Worm (Caenorhabditis elegans) whole organism, young adult: ENCODE measurements around the gene acly-1.

Experiments
- B0261.1 ChIP-seq: sonication (generic microtip); optimal IDR thresholded peaks from 2 replicates; lab custom pipeline; 2016; ENCODE audit warnings: mild to moderate bottlenecking, missing genetic modification characterization, moderate library complexity, missing compliant biosample characterization
- C17E4.6 ChIP-seq: fragments of 200-800 bp; sonication (Bioruptor generic); IDR thresholded peaks from 2 replicates; pipeline ENCODE4 v1.3.6; 2022; ENCODE audit warnings: missing genetic modification reagents, missing genetic modification characterization, missing compliant biosample characterization
- F22D6.2 ChIP-seq: sonication (generic microtip); optimal IDR thresholded peaks from 2 replicates; lab custom pipeline; 2016; ENCODE audit warnings: mild to moderate bottlenecking, missing genetic modification characterization, missing compliant biosample characterization
- F23B12.7 ChIP-seq: sonication (generic microtip); optimal IDR thresholded peaks from 2 replicates; lab custom pipeline; 2017; ENCODE audit warnings: missing genetic modification characterization, mild to moderate bottlenecking, missing compliant biosample characterization, antibody characterized with exemption, moderate library complexity; ENCODE audit not compliant: insufficient read depth
- F49E8.2 ChIP-seq: sonication (generic microtip); optimal IDR thresholded peaks from 3 replicates; lab custom pipeline; 2017; ENCODE audit warnings: missing genetic modification characterization, mild to moderate bottlenecking, missing compliant biosample characterization, antibody characterized with exemption, moderate library complexity; ENCODE audit not compliant: insufficient read depth
- T07F8.4 ChIP-seq: sonication (generic microtip); optimal IDR thresholded peaks from 2 replicates; lab custom pipeline; 2016; ENCODE audit warnings: mild to moderate bottlenecking, missing genetic modification characterization, moderate library complexity, missing compliant biosample characterization
- Y53G8AR.9 ChIP-seq: fragments of 200-800 bp; sonication (Bioruptor generic); conservative IDR thresholded peaks from 2 replicates; pipeline ENCODE4 v1.3.6; 2022; ENCODE audit warnings: missing genetic modification reagents, missing genetic modification characterization, missing compliant biosample characterization
- aptf-2 ChIP-seq: fragments of 200-800 bp; sonication (Bioruptor generic); conservative IDR thresholded peaks from 2 replicates; pipeline ENCODE4 v1.3.6; 2022; ENCODE audit warnings: missing genetic modification reagents, missing genetic modification characterization, missing compliant biosample characterization
- attf-6 ChIP-seq: fragments of 200-800 bp; sonication (Bioruptor generic); IDR thresholded peaks from 2 replicates; pipeline ENCODE4 v1.3.6; 2022; ENCODE audit warnings: missing genetic modification reagents, missing genetic modification characterization, missing compliant biosample characterization
- bed-1 ChIP-seq: fragments of 200-800 bp; sonication (Bioruptor generic); IDR thresholded peaks from 2 replicates; pipeline ENCODE4 v1.3.6; 2022; ENCODE audit warnings: missing genetic modification reagents, missing genetic modification characterization, missing compliant biosample characterization
- ccch-3 ChIP-seq: fragments of 200-800 bp; sonication (Bioruptor generic); optimal IDR thresholded peaks from 2 replicates; lab custom pipeline; 2018; ENCODE audit warnings: mild to moderate bottlenecking, missing genetic modification characterization, missing compliant biosample characterization
- cebp-1 ChIP-seq, 2 experiments: fragments of 200-800 bp in 1 of 2; sonication (Bioruptor generic) in 1 of 2; sonication (generic microtip) in 1 of 2; IDR thresholded peaks in 1 of 2; optimal IDR thresholded peaks in 1 of 2; 2 replicates each; pipeline versions ENCODE4 v1.3.6 to Lab custom; 2017 to 2022; ENCODE audit warnings: missing compliant biosample characterization in 2 of 2, missing genetic modification characterization in 2 of 2, mild to moderate bottlenecking in 1 of 2, missing genetic modification reagents in 1 of 2, moderate library complexity in 1 of 2
- ceh-58 ChIP-seq: fragments of 200-800 bp; sonication (Bioruptor generic); IDR thresholded peaks from 2 replicates; pipeline ENCODE4 v1.3.6; 2022; ENCODE audit warnings: missing genetic modification characterization, missing compliant biosample characterization
- ceh-91 ChIP-seq: fragments of 200-800 bp; sonication (Bioruptor generic); IDR thresholded peaks from 2 replicates; pipeline ENCODE4 v1.3.6; 2022; ENCODE audit warnings: missing genetic modification reagents, missing genetic modification characterization, missing compliant biosample characterization
- die-1 ChIP-seq: sonication (generic microtip); optimal IDR thresholded peaks from 2 replicates; lab custom pipeline; 2016; ENCODE audit warnings: missing genotype, mild to moderate bottlenecking, missing genetic modification characterization, missing compliant biosample characterization
- dpff-1 ChIP-seq: sonication (generic microtip); optimal IDR thresholded peaks from 2 replicates; lab custom pipeline; 2017; ENCODE audit warnings: mild to moderate bottlenecking, missing genetic modification characterization, missing compliant biosample characterization
- dpl-1 ChIP-seq: fragments of 150-350 bp; optimal IDR thresholded peaks from 2 replicates; lab custom pipeline; 2014; ENCODE audit warnings: missing biosample characterization, missing genetic modification reagents, missing genetic modification characterization
- efl-1 ChIP-seq: fragments of 150-350 bp; optimal IDR thresholded peaks from 2 replicates; lab custom pipeline; 2014; ENCODE audit warnings: missing biosample characterization, missing genetic modification reagents, missing genetic modification characterization
- ets-4 ChIP-seq: fragments of 200-800 bp; sonication (Bioruptor generic); optimal IDR thresholded peaks from 2 replicates; lab custom pipeline; 2018; ENCODE audit warnings: mild to moderate bottlenecking, missing genetic modification characterization, missing compliant biosample characterization
- fkh-3 ChIP-seq: sonication (generic microtip); optimal IDR thresholded peaks from 2 replicates; lab custom pipeline; 2016; ENCODE audit warnings: mild to moderate bottlenecking, missing genetic modification characterization, missing compliant biosample characterization
- gei-17 ChIP-seq: fragments of 200-800 bp; sonication (Bioruptor generic); optimal IDR thresholded peaks from 2 replicates; lab custom pipeline; 2018; ENCODE audit warnings: mild to moderate bottlenecking, missing genetic modification characterization, missing compliant biosample characterization
- hlh-12 ChIP-seq: sonication (generic microtip); optimal IDR thresholded peaks from 2 replicates; lab custom pipeline; 2016; ENCODE audit warnings: missing genetic modification characterization, missing compliant biosample characterization
- hmg-1.2 ChIP-seq: fragments of 200-800 bp; sonication (Bioruptor generic); IDR thresholded peaks from 2 replicates; pipeline ENCODE4 v1.3.6; 2022; ENCODE audit warnings: missing genetic modification reagents, missing genetic modification characterization, missing compliant biosample characterization
- hrde-1 ChIP-seq: sonication (generic microtip); optimal IDR thresholded peaks from 2 replicates; lab custom pipeline; 2016; ENCODE audit warnings: missing genetic modification characterization, mild to moderate bottlenecking, missing compliant biosample characterization, moderate library complexity, missing genotype, missing genetic modification reagents, borderline replicate concordance
- hsf-1 ChIP-seq: fragments of 200-800 bp; sonication (Bioruptor generic); IDR thresholded peaks from 2 replicates; pipeline ENCODE4 v1.3.6; 2022; ENCODE audit warnings: missing genetic modification reagents, missing genetic modification characterization, missing compliant biosample characterization
- lin-26 ChIP-seq: fragments of 200-800 bp; sonication (Bioruptor generic); IDR thresholded peaks from 2 replicates; pipeline ENCODE4 v1.3.6; 2022; ENCODE audit warnings: missing genetic modification reagents, missing genetic modification characterization, missing compliant biosample characterization
- lin-40 ChIP-seq: sonication (generic microtip); optimal IDR thresholded peaks from 2 replicates; lab custom pipeline; 2016; ENCODE audit warnings: missing genetic modification characterization, mild to moderate bottlenecking, missing compliant biosample characterization, missing genotype, missing genetic modification reagents
- madf-3 ChIP-seq: fragments of 200-800 bp; sonication (Bioruptor generic); IDR thresholded peaks from 2 replicates; pipeline ENCODE4 v1.3.6; 2022; ENCODE audit warnings: missing genetic modification reagents, missing genetic modification characterization, missing compliant biosample characterization
- madf-8 ChIP-seq: fragments of 200-800 bp; sonication (Bioruptor generic); conservative IDR thresholded peaks from 2 replicates; pipeline ENCODE4 v1.3.6; 2022; ENCODE audit warnings: missing genetic modification reagents, missing genetic modification characterization, missing compliant biosample characterization
- mxl-1 ChIP-seq: sonication (generic microtip); optimal IDR thresholded peaks from 2 replicates; lab custom pipeline; 2016; ENCODE audit warnings: missing genetic modification characterization, missing compliant biosample characterization
- nfya-1 ChIP-seq: sonication (generic microtip); optimal IDR thresholded peaks from 2 replicates; lab custom pipeline; 2017; ENCODE audit warnings: antibody characterized with exemption, missing compliant biosample characterization, missing genetic modification characterization, borderline replicate concordance; ENCODE audit not compliant: insufficient read depth
- nhr-179 ChIP-seq: sonication (generic microtip); optimal IDR thresholded peaks from 2 replicates; lab custom pipeline; 2016; ENCODE audit warnings: mild to moderate bottlenecking, missing genetic modification characterization, missing compliant biosample characterization
- rec-8 ChIP-seq, 2 experiments: sonication (generic microtip); optimal IDR thresholded peaks; 2 replicates each; lab custom pipeline; 2016; ENCODE audit warnings: mild to moderate bottlenecking in 2 of 2, missing genetic modification characterization in 2 of 2, missing genetic modification reagents in 2 of 2, missing genotype in 2 of 2, missing biosample characterization in 1 of 2, missing compliant biosample characterization in 1 of 2, moderate library complexity in 1 of 2
- snpc-4 ChIP-seq, 5 experiments: fragments of 150-350 bp in 1 of 5; sonication (generic microtip) in 4 of 5; optimal IDR thresholded peaks; 2 replicates each; lab custom pipeline; 2014 to 2018; ENCODE audit warnings: missing genetic modification characterization in 5 of 5, missing biosample characterization in 3 of 5, antibody characterized with exemption in 2 of 5, mild to moderate bottlenecking in 2 of 5, missing compliant biosample characterization in 2 of 5, missing genotype in 2 of 5, moderate library complexity in 2 of 5, missing genetic modification reagents in 1 of 5
- somi-1 ChIP-seq: fragments of 200-800 bp; sonication (Bioruptor generic); optimal IDR thresholded peaks from 2 replicates; lab custom pipeline; 2018; ENCODE audit warnings: mild to moderate bottlenecking, missing genetic modification characterization, missing compliant biosample characterization
- tbx-9 ChIP-seq: sonication (generic microtip); optimal IDR thresholded peaks from 2 replicates; lab custom pipeline; 2016; ENCODE audit warnings: borderline replicate concordance, missing genetic modification characterization, inconsistent platforms, missing compliant biosample characterization
- zim-3 ChIP-seq: sonication (generic microtip); optimal IDR thresholded peaks from 2 replicates; lab custom pipeline; 2017; ENCODE audit warnings: mild to moderate bottlenecking, missing genetic modification characterization, moderate library complexity, missing compliant biosample characterization
- ztf-18 ChIP-seq: sonication (generic microtip); optimal IDR thresholded peaks from 2 replicates; lab custom pipeline; 2016; ENCODE audit warnings: missing genotype, mild to moderate bottlenecking, missing genetic modification characterization, missing compliant biosample characterization
- ztf-22 ChIP-seq: fragments of 200-800 bp; sonication (Bioruptor generic); optimal IDR thresholded peaks from 2 replicates; lab custom pipeline; 2018; ENCODE audit warnings: mild to moderate bottlenecking, missing genetic modification characterization, moderate library complexity, missing compliant biosample characterization
- ztf-25 ChIP-seq: fragments of 200-800 bp; sonication (Bioruptor generic); IDR thresholded peaks from 2 replicates; pipeline ENCODE4 v1.3.6; 2022; ENCODE audit warnings: missing genetic modification reagents, missing genetic modification characterization, missing compliant biosample characterization
- ztf-26 ChIP-seq: sonication (generic microtip); optimal IDR thresholded peaks from 2 replicates; lab custom pipeline; 2017; ENCODE audit warnings: missing genetic modification characterization, missing compliant biosample characterization

The acly-1 gene

ce11 chrX:1480564-1480963 is 1.2 kb downstream of the acly-1 start:
- TF ChIP-seq madf-3 = no peak
- 0 out of 2 replicates have a peak, but pooled peaks have one; percentile 61 for TF ChIP-seq bed-1

- TF ChIP-seq nhr-179 (tag; lab: Kevin White, UChicago) (no peak), snpc-4 (GFP tag; optimal IDR thresholded peaks at IDR 0.05; lab: Kevin White, UChicago) (no peak), snpc-4 (tag; optimal IDR thresholded peaks at IDR 0.05; lab: Kevin White, UChicago) (no peak), dpff-1 (tag; lab: Kevin White, UChicago) (no peak)
Observed at ce11 chrX:1483229-1483628, 3.9 kb downstream of the acly-1 start.

- no peak for TF ChIP-seq attf-6
- TF ChIP-seq nfya-1 (tag; lab: Kevin White, UChicago) = no peak
- no peak for TF ChIP-seq zim-3 (tag; lab: Kevin White, UChicago)
- TF ChIP-seq rec-8 (tag; optimal IDR thresholded peaks at IDR 0.05; lab: Kevin White, UChicago) = no peak
- TF ChIP-seq hrde-1 (tag; lab: Kevin White, UChicago) = no peak
- no peak for TF ChIP-seq tbx-9 (tag; lab: Kevin White, UChicago)
- TF ChIP-seq F23B12.7 = no peak
Observed at ce11 chrX:1485718-1486117, 6.4 kb downstream of the acly-1 start, which contains the start of gene D1005.4. TSS of gene D1005.4 (minus strand) at chrX:1485818.

ce11 chrX:1486135-1486648 is 6.8 kb downstream of the acly-1 start, which contains the start of the genes D1005.10 and dhs-25:
TSS of gene D1005.10 (minus strand) at chrX:1486185.
TSS of gene dhs-25 (plus strand) at chrX:1486532.
- TF ChIP-seq gei-17 = peak; percentile 63
- TF ChIP-seq mxl-1 = no peak
- TF ChIP-seq T07F8.4 (tag; lab: Kevin White, UChicago) = no peak
- no peak for TF ChIP-seq F49E8.2
- no peak for TF ChIP-seq ceh-58 (GFP tag; lab: Robert Waterston, UW)
- no peak for TF ChIP-seq B0261.1 (tag; lab: Kevin White, UChicago)
- 0 out of 2 replicates have a peak, but pooled peaks have one; percentile 43 for TF ChIP-seq Y53G8AR.9 (GFP tag; lab: Robert Waterston, UW)
- TF ChIP-seq ztf-26 (tag; lab: Kevin White, UChicago) = peak; percentile 39
- TF ChIP-seq ztf-18 = no peak
- TF ChIP-seq lin-40 = peak; percentile 73
- TF ChIP-seq hmg-1.2 = peak; percentile 85
- TF ChIP-seq fkh-3 = no peak
- no peak for TF ChIP-seq ceh-91 (GFP tag; lab: Robert Waterston, UW)
- TF ChIP-seq F22D6.2 = peak; percentile 17
- no peak for TF ChIP-seq ztf-25
- no peak for TF ChIP-seq ets-4 (GFP tag; lab: Kevin White, UChicago)
- no peak for TF ChIP-seq attf-6
- TF ChIP-seq hsf-1 (GFP tag; lab: Robert Waterston, UW) = no peak
- no peak for TF ChIP-seq efl-1 (GFP tag; lab: Kevin White, UChicago)
- no peak for TF ChIP-seq hlh-12
- no peak for TF ChIP-seq tbx-9 (tag; lab: Kevin White, UChicago)
- no peak for TF ChIP-seq C17E4.6 (GFP tag; lab: Robert Waterston, UW)
- TF ChIP-seq somi-1 (GFP tag; lab: Kevin White, UChicago) = peak; percentile 52
- TF ChIP-seq lin-26 = no peak
- no peak for TF ChIP-seq aptf-2 (GFP tag; lab: Robert Waterston, UW)
- TF ChIP-seq madf-8 = no peak
- no peak for TF ChIP-seq bed-1
- no peak for TF ChIP-seq die-1 (tag; lab: Kevin White, UChicago)
- no peak for TF ChIP-seq ccch-3
- TF ChIP-seq cebp-1 (GFP tag; IDR thresholded peaks at IDR 0.05; lab: Robert Waterston, UW) = no peak
- peak; percentile 64 for TF ChIP-seq cebp-1 (tag; optimal IDR thresholded peaks at IDR 0.05; lab: Kevin White, UChicago)
- TF ChIP-seq dpl-1 (GFP tag; lab: Kevin White, UChicago) = no peak
- TF ChIP-seq ztf-22 (GFP tag; lab: Kevin White, UChicago) = peak; percentile 34
